Fruit fly (Drosophila melanogaster) whole organism, prepupa: Measurements from ENCODE around the gene HHEX.
A peak's percentile ranks its signal among the peaks of the same experiment; 100 is the strongest.

Source experiments
- CG11762 ChIP-seq: fragments of 200-800 bp; sonication (Bioruptor generic); optimal IDR thresholded peaks from 3 replicates; lab custom pipeline; 2016; ENCODE audit warnings: missing biosample characterization, missing genetic modification characterization; ENCODE audit not compliant: insufficient read depth
- CG31627 ChIP-seq: fragments of 200-800 bp; sonication (Bioruptor generic); optimal IDR thresholded peaks from 3 replicates; lab custom pipeline; 2016; ENCODE audit warnings: missing biosample characterization, missing genetic modification characterization
- CG32006 ChIP-seq: fragments of 200-800 bp; sonication (Bioruptor generic); optimal IDR thresholded peaks from 3 replicates; lab custom pipeline; 2017; ENCODE audit warnings: missing biosample characterization, mild to moderate bottlenecking, missing genetic modification characterization
- CG4318 ChIP-seq: fragments of 200-800 bp; sonication (Bioruptor generic); optimal IDR thresholded peaks from 3 replicates; lab custom pipeline; 2017; ENCODE audit warnings: missing biosample characterization, mild to moderate bottlenecking, missing genetic modification characterization
- CG8119 ChIP-seq: fragments of 200-800 bp; sonication (Bioruptor generic); IDR thresholded peaks from 3 replicates; pipeline ENCODE4 v1.3.6; 2022; ENCODE audit warnings: missing biosample characterization, missing genetic modification characterization
- CG8319 ChIP-seq: fragments of 200-800 bp; sonication (Bioruptor generic); optimal IDR thresholded peaks from 3 replicates; lab custom pipeline; 2016; ENCODE audit warnings: missing biosample characterization, missing genetic modification characterization
- CG9139 ChIP-seq: fragments of 200-800 bp; sonication (Bioruptor generic); optimal IDR thresholded peaks from 3 replicates; lab custom pipeline; 2017; ENCODE audit warnings: missing biosample characterization, mild to moderate bottlenecking, missing genetic modification characterization
- Hr38 ChIP-seq: sonication (Bioruptor generic); optimal IDR thresholded peaks from 2 replicates; lab custom pipeline; 2016; ENCODE audit warnings: missing biosample characterization, missing genetic modification characterization
- Hr4 ChIP-seq: fragments of 200-800 bp; sonication (Bioruptor generic); optimal IDR thresholded peaks from 3 replicates; lab custom pipeline; 2016; ENCODE audit warnings: missing biosample characterization, missing genetic modification characterization
- Sox14 ChIP-seq: fragments of 200-800 bp; sonication (Bioruptor generic); optimal IDR thresholded peaks from 3 replicates; lab custom pipeline; 2016; ENCODE audit warnings: missing biosample characterization, missing genetic modification characterization
- Sox15 ChIP-seq: fragments of 200-800 bp; sonication (Bioruptor generic); optimal IDR thresholded peaks from 3 replicates; lab custom pipeline; 2016; ENCODE audit warnings: missing biosample characterization, missing genetic modification characterization
- acj6 ChIP-seq: fragments of 200-800 bp; sonication (Bioruptor generic); optimal IDR thresholded peaks from 3 replicates; lab custom pipeline; 2016; ENCODE audit warnings: missing biosample characterization, missing genetic modification characterization
- dac ChIP-seq: fragments of 200-800 bp; sonication (Bioruptor generic); optimal IDR thresholded peaks from 2 replicates; lab custom pipeline; 2017; ENCODE audit warnings: missing biosample characterization, mild to moderate bottlenecking, missing genetic modification characterization
- lz ChIP-seq: fragments of 200-800 bp; sonication (Bioruptor generic); optimal IDR thresholded peaks from 3 replicates; lab custom pipeline; 2016; ENCODE audit warnings: missing biosample characterization, missing genetic modification characterization
- net ChIP-seq: fragments of 200-800 bp; sonication (Bioruptor generic); optimal IDR thresholded peaks from 3 replicates; lab custom pipeline; 2016; ENCODE audit warnings: missing biosample characterization, missing genetic modification characterization
- pdm3 ChIP-seq: fragments of 200-800 bp; sonication (Bioruptor generic); optimal IDR thresholded peaks from 3 replicates; lab custom pipeline; 2016; ENCODE audit warnings: missing biosample characterization, missing genetic modification characterization
- ss ChIP-seq, 2 experiments: fragments of 200-800 bp; sonication (Bioruptor generic); optimal IDR thresholded peaks; 2 replicates in 1 of 2; 3 replicates in 1 of 2; lab custom pipeline; 2017 to 2018; ENCODE audit warnings: mild to moderate bottlenecking in 2 of 2, missing biosample characterization in 2 of 2, missing genetic modification characterization in 2 of 2, moderate library complexity in 1 of 2

The HHEX gene

dm6 chr3R:21043549-21044118, 37.1 kb downstream of the HHEX start, which contains the start of gene CG12278:
Gene CG12278 (plus strand): TSS chr3R:21044068.
- no peak for TF ChIP-seq CG11762 (GFP tag; lab: Kevin White, UChicago)
- peak in 1 of 2 experiments; percentile 19 for TF ChIP-seq ss (GFP tag; optimal IDR thresholded peaks at IDR 0.05; lab: Kevin White, UChicago)

DNA sequence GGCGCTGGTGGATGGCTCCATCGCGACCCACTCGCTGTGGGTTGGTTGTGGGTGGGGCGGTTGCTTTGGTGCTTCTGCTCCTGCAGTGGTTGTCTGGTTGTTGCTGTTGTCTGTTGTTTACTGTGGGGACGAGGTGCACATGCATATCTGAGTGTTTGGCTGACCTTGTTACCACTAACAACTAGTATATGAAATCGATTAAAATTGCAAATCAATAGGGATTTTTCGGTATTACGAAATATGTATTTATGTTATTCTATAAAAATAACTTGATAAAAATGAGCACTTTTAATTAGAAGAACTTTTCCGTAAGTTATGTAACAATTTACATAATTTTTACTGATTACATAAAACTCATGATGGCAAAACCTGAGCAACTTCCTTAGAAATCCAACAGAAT, 38.3 kb downstream of the HHEX start, which contains the start of gene Dhc93AB:
TSS of gene Dhc93AB (minus strand) at position 101 of the 400 bp plus-strand sequence.
- TF ChIP-seq CG8319 (GFP tag; lab: Kevin White, UChicago) (no peak), lz (GFP tag; lab: Kevin White, UChicago) (no peak), dac (no peak), net (GFP tag; lab: Kevin White, UChicago) (no peak), CG8119 (GFP tag; lab: Robert Waterston, UW) (no peak), CG9139 (GFP tag; lab: Kevin White, UChicago) (no peak), Sox14 (GFP tag; lab: Kevin White, UChicago) (no peak), CG31627 (GFP tag; lab: Kevin White, UChicago) (no peak), acj6 (GFP tag; lab: Kevin White, UChicago) (no peak), CG32006 (no peak), pdm3 (GFP tag; lab: Kevin White, UChicago) (no peak), CG11762 (GFP tag; lab: Kevin White, UChicago) (no peak), Hr38 (GFP tag; lab: Kevin White, UChicago) (no peak), Sox15 (GFP tag; lab: Kevin White, UChicago) (no peak), Hr4 (GFP tag; lab: Kevin White, UChicago) (no peak), CG4318 (no peak)
